Fruit fly (Drosophila melanogaster) whole organism, embryonic: ENCODE data around the gene Hsp70Aa.

Experiments used
- B-H2 ChIP-seq: fragments of 200-800 bp; sonication (Bioruptor generic); optimal IDR thresholded peaks from 2 replicates; lab custom pipeline; 2018; ENCODE audit warnings: missing biosample characterization, mild to moderate bottlenecking, missing genetic modification characterization
- Bgb ChIP-seq: fragments of 200-800 bp; sonication (Bioruptor generic); IDR thresholded peaks from 2 replicates; pipeline ENCODE4 v1.3.6; 2022; ENCODE audit warnings: missing biosample characterization, missing genetic modification characterization; ENCODE audit not compliant: partially characterized antibody
- Blimp-1 ChIP-seq: fragments of 200-800 bp; sonication (Bioruptor generic); optimal IDR thresholded peaks from 3 replicates; lab custom pipeline; 2018; ENCODE audit warnings: missing biosample characterization, missing genetic modification characterization, mild to moderate bottlenecking, moderate library complexity, missing genetic modification reagents
- CG10274 ChIP-seq: fragments of 200-800 bp; sonication (Bioruptor generic); optimal IDR thresholded peaks from 3 replicates; lab custom pipeline; 2017; ENCODE audit warnings: missing biosample characterization, mild to moderate bottlenecking, missing genetic modification characterization
- CG11247 ChIP-seq: fragments of 200-800 bp; sonication (Bioruptor generic); IDR thresholded peaks from 2 replicates; pipeline ENCODE4 v1.3.6; 2022; ENCODE audit warnings: missing biosample characterization, missing genetic modification characterization
- CG11398 ChIP-seq: fragments of 200-800 bp; sonication (Bioruptor generic); optimal IDR thresholded peaks from 2 replicates; lab custom pipeline; 2016; ENCODE audit warnings: missing biosample characterization, missing genetic modification characterization
- CG11504 ChIP-seq: fragments of 200-800 bp; sonication (Bioruptor generic); optimal IDR thresholded peaks from 3 replicates; lab custom pipeline; 2019; ENCODE audit warnings: missing biosample characterization, mild to moderate bottlenecking, missing genetic modification characterization, moderate library complexity
- CG12071 ChIP-seq: fragments of 200-800 bp; sonication (Bioruptor generic); optimal IDR thresholded peaks from 3 replicates; lab custom pipeline; 2018; ENCODE audit warnings: missing biosample characterization, mild to moderate bottlenecking, missing genetic modification characterization
- CG13894 ChIP-seq: fragments of 200-800 bp; sonication (Bioruptor generic); optimal IDR thresholded peaks from 3 replicates; lab custom pipeline; 2018; ENCODE audit warnings: missing biosample characterization, mild to moderate bottlenecking, missing genetic modification characterization, moderate library complexity
- CG14441 ChIP-seq: fragments of 200-800 bp; sonication (Bioruptor generic); IDR thresholded peaks from 2 replicates; pipeline ENCODE4 v1.3.6; 2022; ENCODE audit warnings: missing biosample characterization, missing genetic modification characterization
- CG14860 ChIP-seq: fragments of 200-800 bp; sonication (Bioruptor generic); IDR thresholded peaks from 3 replicates; pipeline ENCODE4 v1.3.6; 2022; ENCODE audit warnings: missing biosample characterization, missing genetic modification characterization; ENCODE audit not compliant: partially characterized antibody
- CG17802 ChIP-seq: fragments of 200-800 bp; sonication (Bioruptor generic); optimal IDR thresholded peaks from 2 replicates; lab custom pipeline; 2018; ENCODE audit warnings: missing biosample characterization, mild to moderate bottlenecking, missing genetic modification characterization, moderate library complexity
- CG32532 ChIP-seq: fragments of 200-800 bp; sonication (Bioruptor generic); IDR thresholded peaks from 2 replicates; pipeline ENCODE4 v1.3.6; 2022; ENCODE audit warnings: missing biosample characterization, missing genetic modification characterization
- CG33557 ChIP-seq: fragments of 200-800 bp; sonication (Bioruptor generic); optimal IDR thresholded peaks from 2 replicates; lab custom pipeline; 2019; ENCODE audit warnings: missing biosample characterization, mild to moderate bottlenecking, missing genetic modification characterization, moderate library complexity
- CG4328 ChIP-seq: fragments of 200-800 bp; sonication (Bioruptor generic); optimal IDR thresholded peaks from 3 replicates; lab custom pipeline; 2017; ENCODE audit warnings: missing biosample characterization, missing genetic modification reagents, missing genetic modification characterization
- CG6791 ChIP-seq: fragments of 200-800 bp; sonication (Bioruptor generic); IDR thresholded peaks from 3 replicates; pipeline ENCODE4 v1.3.6; 2022; ENCODE audit warnings: missing biosample characterization, missing genetic modification characterization; ENCODE audit not compliant: partially characterized antibody
- CG6854 ChIP-seq: fragments of 200-800 bp; sonication (Bioruptor generic); optimal IDR thresholded peaks from 3 replicates; lab custom pipeline; 2017; ENCODE audit warnings: missing biosample characterization, mild to moderate bottlenecking, missing genetic modification characterization
- CG9797 ChIP-seq: fragments of 200-800 bp; sonication (Bioruptor generic); optimal IDR thresholded peaks from 3 replicates; lab custom pipeline; 2018; ENCODE audit warnings: missing biosample characterization, mild to moderate bottlenecking, missing genetic modification characterization
- D ChIP-seq, 2 experiments: fragments of 200-800 bp in 1 of 2; fragments of >200 bp in 1 of 2; sonication (Bioruptor generic) in 1 of 2; optimal IDR thresholded peaks; 2 replicates in 1 of 2; 3 replicates in 1 of 2; lab custom pipeline; 2017; ENCODE audit warnings: mild to moderate bottlenecking in 1 of 2, missing biosample characterization in 1 of 2, missing genetic modification characterization in 1 of 2, missing genetic modification reagents in 1 of 2
- Deaf1 ChIP-seq: fragments of 200-800 bp; optimal IDR thresholded peaks from 3 replicates; lab custom pipeline; 2019; ENCODE audit warnings: missing biosample characterization, mild to moderate bottlenecking, missing genetic modification characterization, moderate library complexity
- ERR ChIP-seq: fragments of 200-800 bp; sonication (Bioruptor generic); optimal IDR thresholded peaks from 2 replicates; lab custom pipeline; 2016; ENCODE audit warnings: missing biosample characterization, missing genetic modification characterization
- GATAe ChIP-seq: fragments of 200-800 bp; sonication (Bioruptor generic); conservative IDR thresholded peaks from 2 replicates; pipeline ENCODE4 v1.3.6; 2022; ENCODE audit warnings: missing biosample characterization, missing genetic modification characterization
- HLH4C ChIP-seq: fragments of 200-800 bp; sonication (Bioruptor generic); IDR thresholded peaks from 3 replicates; pipeline ENCODE4 v1.3.6; 2022; ENCODE audit warnings: missing biosample characterization, missing genetic modification characterization; ENCODE audit not compliant: partially characterized antibody
- Hr3 ChIP-seq: fragments of 200-800 bp; sonication (Bioruptor generic); optimal IDR thresholded peaks from 3 replicates; lab custom pipeline; 2016; ENCODE audit warnings: missing biosample characterization, missing genetic modification characterization
- Mrtf ChIP-seq: fragments of 200-800 bp; sonication (Bioruptor generic); IDR thresholded peaks from 3 replicates; pipeline ENCODE4 v1.3.6; 2022; ENCODE audit warnings: missing biosample characterization, missing genetic modification characterization
- Opbp ChIP-seq: fragments of 200-800 bp; sonication (Bioruptor generic); IDR thresholded peaks from 3 replicates; pipeline ENCODE4 v1.3.6; 2022; ENCODE audit warnings: missing biosample characterization, missing genetic modification characterization; ENCODE audit not compliant: partially characterized antibody
- TFAM ChIP-seq: fragments of 200-800 bp; sonication (Bioruptor generic); optimal IDR thresholded peaks from 2 replicates; lab custom pipeline; 2017; ENCODE audit warnings: missing biosample characterization, missing genetic modification characterization, inconsistent platforms
- YL-1 ChIP-seq: fragments of 200-800 bp; sonication (Bioruptor generic); optimal IDR thresholded peaks from 3 replicates; lab custom pipeline; 2017; ENCODE audit warnings: missing biosample characterization, mild to moderate bottlenecking, missing genetic modification characterization
- amos ChIP-seq: fragments of 200-800 bp; sonication (Bioruptor generic); IDR thresholded peaks from 2 replicates; pipeline ENCODE4 v1.3.6; 2022; ENCODE audit warnings: missing biosample characterization, missing genetic modification characterization; ENCODE audit not compliant: partially characterized antibody
- cato ChIP-seq: fragments of 200-800 bp; sonication (Bioruptor generic); optimal IDR thresholded peaks from 2 replicates; lab custom pipeline; 2016; ENCODE audit warnings: missing biosample characterization, missing genetic modification characterization, borderline replicate concordance
- cg ChIP-seq: fragments of 200-800 bp; sonication (Bioruptor generic); optimal IDR thresholded peaks from 3 replicates; lab custom pipeline; 2019; ENCODE audit warnings: missing biosample characterization, mild to moderate bottlenecking, missing genetic modification characterization, moderate library complexity
- chif ChIP-seq, 2 experiments: fragments of 200-800 bp; sonication (Bioruptor generic); optimal IDR thresholded peaks; 3 replicates each; lab custom pipeline; 2016; ENCODE audit warnings: missing biosample characterization in 2 of 2, missing genetic modification characterization in 2 of 2
- da ChIP-seq: fragments of 200-800 bp; sonication (Bioruptor generic); optimal IDR thresholded peaks from 2 replicates; lab custom pipeline; 2016; ENCODE audit warnings: missing biosample characterization, missing genetic modification characterization
- dimm ChIP-seq: fragments of 200-800 bp; sonication (Bioruptor generic); IDR thresholded peaks from 2 replicates; pipeline ENCODE4 v1.3.6; 2022; ENCODE audit warnings: missing biosample characterization, missing genetic modification characterization
- ems ChIP-seq: fragments of 200-800 bp; sonication (Bioruptor generic); optimal IDR thresholded peaks from 3 replicates; lab custom pipeline; 2016; ENCODE audit warnings: missing biosample characterization, missing genetic modification characterization
- eyg ChIP-seq: fragments of 200-800 bp; sonication (Bioruptor generic); optimal IDR thresholded peaks from 3 replicates; lab custom pipeline; 2016; ENCODE audit warnings: missing biosample characterization, missing genetic modification characterization
- fd64A ChIP-seq: fragments of 200-800 bp; sonication (Bioruptor generic); optimal IDR thresholded peaks from 3 replicates; lab custom pipeline; 2018; ENCODE audit warnings: missing biosample characterization, mild to moderate bottlenecking, missing genetic modification characterization
- hkb ChIP-seq, 2 experiments: fragments of 200-800 bp in 1 of 2; fragments of >200 bp in 1 of 2; sonication (Bioruptor generic) in 1 of 2; IDR thresholded peaks in 1 of 2; optimal IDR thresholded peaks in 1 of 2; 2 replicates each; pipeline versions ENCODE4 v1.3.6 to Lab custom; 2017 to 2022; ENCODE audit warnings: missing biosample characterization in 1 of 2, missing genetic modification characterization in 1 of 2
- ind ChIP-seq: fragments of 200-800 bp; sonication (Bioruptor generic); optimal IDR thresholded peaks from 3 replicates; lab custom pipeline; 2016; ENCODE audit warnings: missing biosample characterization, missing genetic modification characterization
- kni ChIP-seq: fragments of 200-800 bp; sonication (Bioruptor generic); optimal IDR thresholded peaks from 3 replicates; lab custom pipeline; 2017; ENCODE audit warnings: mild to moderate bottlenecking, missing biosample characterization, missing genetic modification reagents, missing genetic modification characterization
- mam ChIP-seq: fragments of 200-800 bp; sonication (Bioruptor generic); optimal IDR thresholded peaks from 3 replicates; lab custom pipeline; 2016; ENCODE audit warnings: missing biosample characterization, missing genetic modification characterization
- odd ChIP-seq: fragments of 200-800 bp; sonication (Bioruptor generic); optimal IDR thresholded peaks from 2 replicates; lab custom pipeline; 2017; ENCODE audit warnings: missing biosample characterization, mild to moderate bottlenecking, missing genetic modification characterization
- pfk ChIP-seq: fragments of 200-800 bp; sonication (Bioruptor generic); optimal IDR thresholded peaks from 2 replicates; lab custom pipeline; 2018; ENCODE audit warnings: missing biosample characterization, mild to moderate bottlenecking, missing genetic modification characterization, moderate library complexity
- row ChIP-seq: fragments of 200-800 bp; sonication (Bioruptor generic); IDR thresholded peaks from 3 replicates; pipeline ENCODE4 v1.3.6; 2022; ENCODE audit warnings: missing biosample characterization, missing genetic modification characterization
- scrt ChIP-seq: fragments of 200-800 bp; sonication (Bioruptor generic); optimal IDR thresholded peaks from 2 replicates; lab custom pipeline; 2018; ENCODE audit warnings: missing biosample characterization, mild to moderate bottlenecking, missing genetic modification characterization, moderate library complexity
- sens-2 ChIP-seq: fragments of 200-800 bp; sonication (Bioruptor generic); IDR thresholded peaks from 2 replicates; pipeline ENCODE4 v1.3.6; 2022; ENCODE audit warnings: missing biosample characterization, missing genetic modification characterization
- sisA ChIP-seq: fragments of 200-800 bp; sonication (Bioruptor generic); IDR thresholded peaks from 2 replicates; pipeline ENCODE4 v1.3.6; 2022; ENCODE audit warnings: missing biosample characterization, missing genetic modification characterization
- sob ChIP-seq: fragments of 200-800 bp; sonication (Bioruptor generic); IDR thresholded peaks from 2 replicates; pipeline ENCODE4 v1.3.6; 2022; ENCODE audit warnings: missing biosample characterization, missing genetic modification characterization
- zf30C ChIP-seq: fragments of 200-800 bp; sonication (Bioruptor generic); optimal IDR thresholded peaks from 3 replicates; lab custom pipeline; 2018; ENCODE audit warnings: missing biosample characterization, mild to moderate bottlenecking, missing genetic modification characterization

Gene Hsp70Aa

DNA sequence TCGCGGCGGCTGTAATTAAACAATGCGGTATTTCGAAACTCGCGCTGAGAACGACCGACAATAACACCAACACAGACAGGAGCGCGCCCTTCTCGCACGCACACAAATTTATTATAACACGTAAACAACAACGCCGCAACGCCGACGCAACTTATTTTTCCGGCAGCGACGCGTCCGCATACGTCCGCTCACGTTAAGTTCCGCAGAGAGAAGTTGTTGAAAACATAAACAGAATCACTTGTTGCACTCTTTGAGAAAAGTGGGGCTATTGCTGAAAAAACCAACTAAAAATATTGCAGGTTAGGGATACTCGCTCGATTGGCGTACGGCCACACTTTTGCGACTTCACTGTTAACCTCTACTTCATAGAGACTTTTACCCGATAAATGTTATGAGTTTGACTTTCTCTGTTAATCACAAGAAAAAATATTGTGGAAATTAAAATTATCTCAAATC lies 7.4 kb downstream of the Hsp70Aa start, which contains the start of gene Cad87A (continued):
- TF ChIP-seq CG4328 (GFP tag; lab: Kevin White, UChicago) = no peak
- TF ChIP-seq CG9797 (GFP tag; lab: Kevin White, UChicago) = peak; percentile 91
- peak; percentile 6 for TF ChIP-seq B-H2 (GFP tag; lab: Kevin White, UChicago)
- no peak for TF ChIP-seq chif (GFP tag; optimal IDR thresholded peaks at IDR 0.05; lab: Kevin White, UChicago)
- TF ChIP-seq hkb (optimal IDR thresholded peaks at IDR 0.05; lab: Kevin White, UChicago) = no peak
- TF ChIP-seq hkb (GFP tag; IDR thresholded peaks at IDR 0.05; lab: Robert Waterston, UW) = no peak
- TF ChIP-seq pfk (GFP tag; lab: Kevin White, UChicago) = peak; percentile 43
- TF ChIP-seq sisA (GFP tag; lab: Robert Waterston, UW) = no peak
- TF ChIP-seq CG14860 (GFP tag; lab: Robert Waterston, UW) = no peak
- TF ChIP-seq sob (GFP tag; lab: Robert Waterston, UW) = no peak
- TF ChIP-seq cg (GFP tag; lab: Kevin White, UChicago) = peak; percentile 96
- TF ChIP-seq CG33557 (GFP tag; lab: Kevin White, UChicago) = no peak
- TF ChIP-seq zf30C (GFP tag; lab: Kevin White, UChicago) = no peak
- no peak for TF ChIP-seq Blimp-1 (GFP tag; lab: Kevin White, UChicago)
- no peak for TF ChIP-seq cato (GFP tag; lab: Kevin White, UChicago)
- no peak for TF ChIP-seq CG14441
- no peak for TF ChIP-seq eyg (GFP tag; lab: Kevin White, UChicago)
- no peak for TF ChIP-seq TFAM
- TF ChIP-seq CG6854 (GFP tag; lab: Kevin White, UChicago) = no peak
- no peak for TF ChIP-seq Mrtf (GFP tag; lab: Robert Waterston, UW)
- no peak for TF ChIP-seq Opbp (GFP tag; lab: Robert Waterston, UW)
- no peak for TF ChIP-seq GATAe (GFP tag; lab: Robert Waterston, UW)
- TF ChIP-seq dimm = no peak
- TF ChIP-seq ERR (GFP tag; lab: Kevin White, UChicago) = no peak
- peak; percentile 45 for TF ChIP-seq CG12071 (GFP tag; lab: Kevin White, UChicago)
- no peak for TF ChIP-seq Deaf1 (tag; lab: Kevin White, UChicago)
- TF ChIP-seq CG11247 (GFP tag; lab: Robert Waterston, UW) = no peak
- TF ChIP-seq Hr3 (GFP tag; lab: Kevin White, UChicago) = no peak
- TF ChIP-seq CG11504 = peak; percentile 38
- TF ChIP-seq CG6791 (GFP tag; lab: Robert Waterston, UW) = no peak
- TF ChIP-seq CG10274 = no peak
- no peak for TF ChIP-seq CG32532 (GFP tag; lab: Robert Waterston, UW)
- TF ChIP-seq da (GFP tag; lab: Kevin White, UChicago) = no peak
- peak; percentile 80 for TF ChIP-seq kni
- peak; percentile 99 for TF ChIP-seq scrt (GFP tag; lab: Kevin White, UChicago)
- no peak for TF ChIP-seq ind (GFP tag; lab: Kevin White, UChicago)
- TF ChIP-seq ems (GFP tag; lab: Kevin White, UChicago) = peak; percentile 34
- no peak for TF ChIP-seq HLH4C (GFP tag; lab: Robert Waterston, UW)
- TF ChIP-seq CG11398 (GFP tag; lab: Kevin White, UChicago) = no peak
- TF ChIP-seq odd (GFP tag; lab: Kevin White, UChicago) = no peak
- peak; percentile 61 for TF ChIP-seq fd64A (GFP tag; lab: Kevin White, UChicago)
- TF ChIP-seq amos (GFP tag; lab: Robert Waterston, UW) = no peak
- no peak for TF ChIP-seq Bgb (GFP tag; lab: Robert Waterston, UW)
- TF ChIP-seq CG17802 (tag; lab: Kevin White, UChicago) = no peak
- TF ChIP-seq YL-1 (GFP tag; lab: Kevin White, UChicago) = no peak
- TF ChIP-seq mam (GFP tag; lab: Kevin White, UChicago) = no peak
- TF ChIP-seq CG13894 (tag; lab: Kevin White, UChicago) = peak; percentile 52
- no peak for TF ChIP-seq row
- TF ChIP-seq D (optimal IDR thresholded peaks at IDR 0.05; lab: Kevin White, UChicago) = no peak
- no peak for TF ChIP-seq D (GFP tag; optimal IDR thresholded peaks at IDR 0.05; lab: Kevin White, UChicago)
- TF ChIP-seq sens-2 (GFP tag; lab: Robert Waterston, UW) = no peak
